Fruit fly (Drosophila melanogaster) whole organism, embryonic: Measurements from ENCODE around the gene Ndae1.

ENCODE experiments used
- Atf3 ChIP-seq: fragments of 200-800 bp; sonication (Bioruptor generic); optimal IDR thresholded peaks from 3 replicates; lab custom pipeline; 2016; ENCODE audit warnings: missing biosample characterization, missing genetic modification characterization
- CG10147 ChIP-seq: fragments of 200-800 bp; sonication (Bioruptor generic); optimal IDR thresholded peaks from 2 replicates; lab custom pipeline; 2019; ENCODE audit warnings: missing biosample characterization, mild to moderate bottlenecking, missing genetic modification characterization, moderate library complexity
- CG10565 ChIP-seq: fragments of 200-800 bp; sonication (Bioruptor generic); optimal IDR thresholded peaks from 3 replicates; lab custom pipeline; 2016; ENCODE audit warnings: missing biosample characterization, mild to moderate bottlenecking, missing genetic modification characterization
- CG11504 ChIP-seq: fragments of 200-800 bp; sonication (Bioruptor generic); optimal IDR thresholded peaks from 3 replicates; lab custom pipeline; 2019; ENCODE audit warnings: missing biosample characterization, mild to moderate bottlenecking, missing genetic modification characterization, moderate library complexity
- CG16779 ChIP-seq: fragments of 200-800 bp; sonication (Bioruptor generic); IDR thresholded peaks from 2 replicates; pipeline ENCODE4 v1.3.6; 2022; ENCODE audit warnings: missing biosample characterization, missing genetic modification characterization
- CG17359 ChIP-seq: fragments of 200-800 bp; sonication (Bioruptor generic); optimal IDR thresholded peaks from 3 replicates; lab custom pipeline; 2018; ENCODE audit warnings: missing biosample characterization, mild to moderate bottlenecking, missing genetic modification characterization, moderate library complexity
- CG1832 ChIP-seq: fragments of 200-800 bp; sonication (Bioruptor generic); optimal IDR thresholded peaks from 2 replicates; lab custom pipeline; 2017; ENCODE audit warnings: missing biosample characterization, mild to moderate bottlenecking, missing genetic modification characterization, inconsistent platforms
- CG18619 ChIP-seq: fragments of 200-800 bp; sonication (Bioruptor generic); optimal IDR thresholded peaks from 3 replicates; lab custom pipeline; 2017; ENCODE audit warnings: missing biosample characterization, mild to moderate bottlenecking, missing genetic modification characterization
- CG2129 ChIP-seq: fragments of 200-800 bp; sonication (Bioruptor generic); IDR thresholded peaks from 2 replicates; pipeline ENCODE4 v1.3.6; 2022; ENCODE audit warnings: missing biosample characterization, missing genetic modification characterization; ENCODE audit not compliant: partially characterized antibody
- CG3065 ChIP-seq: fragments of 200-800 bp; sonication (Bioruptor generic); optimal IDR thresholded peaks from 2 replicates; lab custom pipeline; 2016; ENCODE audit warnings: missing biosample characterization, missing genetic modification characterization
- CG31224 ChIP-seq: fragments of 200-800 bp; sonication (Bioruptor generic); IDR thresholded peaks from 2 replicates; pipeline ENCODE4 v1.3.6; 2022; ENCODE audit warnings: missing biosample characterization, missing genetic modification characterization
- CG31365 ChIP-seq: fragments of 200-800 bp; sonication (Bioruptor generic); optimal IDR thresholded peaks from 2 replicates; lab custom pipeline; 2018; ENCODE audit warnings: missing biosample characterization, mild to moderate bottlenecking, missing genetic modification characterization
- CG32532 ChIP-seq: fragments of 200-800 bp; sonication (Bioruptor generic); IDR thresholded peaks from 2 replicates; pipeline ENCODE4 v1.3.6; 2022; ENCODE audit warnings: missing biosample characterization, missing genetic modification characterization
- CG4730 ChIP-seq: fragments of 200-800 bp; sonication (Bioruptor generic); IDR thresholded peaks from 2 replicates; pipeline ENCODE4 v1.3.6; 2022; ENCODE audit warnings: missing biosample characterization, missing genetic modification characterization
- CG6791 ChIP-seq: fragments of 200-800 bp; sonication (Bioruptor generic); IDR thresholded peaks from 3 replicates; pipeline ENCODE4 v1.3.6; 2022; ENCODE audit warnings: missing biosample characterization, missing genetic modification characterization; ENCODE audit not compliant: partially characterized antibody
- CG7372 ChIP-seq: fragments of 200-800 bp; sonication (Bioruptor generic); IDR thresholded peaks from 2 replicates; pipeline ENCODE4 v1.3.6; 2022; ENCODE audit warnings: missing biosample characterization, missing genetic modification characterization
- CG7987 ChIP-seq: fragments of 200-800 bp; sonication (Bioruptor generic); optimal IDR thresholded peaks from 2 replicates; lab custom pipeline; 2018; ENCODE audit warnings: missing biosample characterization, mild to moderate bottlenecking, missing genetic modification characterization, moderate library complexity
- D19A ChIP-seq: fragments of 200-800 bp; optimal IDR thresholded peaks from 3 replicates; lab custom pipeline; 2019; ENCODE audit warnings: missing biosample characterization, mild to moderate bottlenecking, missing genetic modification characterization, moderate library complexity
- Dref ChIP-seq: fragments of 200-800 bp; sonication (Bioruptor generic); IDR thresholded peaks from 2 replicates; pipeline ENCODE4 v1.3.6; 2022; ENCODE audit warnings: missing biosample characterization, missing genetic modification characterization
- Drgx ChIP-seq: fragments of 200-800 bp; sonication (Bioruptor generic); IDR thresholded peaks from 2 replicates; pipeline ENCODE4 v1.3.6; 2022; ENCODE audit warnings: missing biosample characterization, missing genetic modification characterization
- Eip74EF ChIP-seq, 2 experiments: fragments of 200-800 bp in 1 of 2; fragments of >200 bp in 1 of 2; sonication (Bioruptor generic) in 1 of 2; optimal IDR thresholded peaks; 2 replicates each; lab custom pipeline; 2017 to 2019; ENCODE audit warnings: missing biosample characterization in 2 of 2, missing genetic modification characterization in 2 of 2, mild to moderate bottlenecking in 1 of 2, moderate library complexity in 1 of 2
- Gsc ChIP-seq: fragments of 200-800 bp; sonication (Bioruptor generic); IDR thresholded peaks from 2 replicates; pipeline ENCODE4 v1.3.6; 2022; ENCODE audit warnings: missing biosample characterization, missing genetic modification characterization
- MESR4 ChIP-seq: fragments of 200-800 bp; sonication (Bioruptor generic); optimal IDR thresholded peaks from 2 replicates; lab custom pipeline; 2018; ENCODE audit warnings: missing biosample characterization, mild to moderate bottlenecking, missing genetic modification characterization, moderate library complexity
- Optix ChIP-seq: fragments of 200-800 bp; sonication (Bioruptor generic); IDR thresholded peaks from 3 replicates; pipeline ENCODE4 v1.3.6; 2022; ENCODE audit warnings: missing biosample characterization, missing genetic modification characterization
- PHDP ChIP-seq: fragments of 200-800 bp; sonication (Bioruptor generic); optimal IDR thresholded peaks from 3 replicates; lab custom pipeline; 2018; ENCODE audit warnings: missing biosample characterization, mild to moderate bottlenecking, missing genetic modification characterization, moderate library complexity
- Pdp1 ChIP-seq, 2 experiments: fragments of 200-800 bp; sonication (Bioruptor generic); optimal IDR thresholded peaks; 3 replicates each; lab custom pipeline; 2016; ENCODE audit warnings: missing biosample characterization in 2 of 2, missing genetic modification characterization in 2 of 2, mild to moderate bottlenecking in 1 of 2, moderate library complexity in 1 of 2
- Rx ChIP-seq: fragments of 200-800 bp; sonication (Bioruptor generic); IDR thresholded peaks from 2 replicates; pipeline ENCODE4 v1.3.6; 2022; ENCODE audit warnings: missing biosample characterization, missing genetic modification characterization
- Scr ChIP-seq: fragments of 200-800 bp; sonication (Bioruptor generic); IDR thresholded peaks from 2 replicates; pipeline ENCODE4 v1.3.6; 2022; ENCODE audit warnings: missing biosample characterization, missing genetic modification characterization; ENCODE audit not compliant: partially characterized antibody
- Tbp ChIP-seq: fragments of >200 bp; optimal IDR thresholded peaks from 2 replicates; lab custom pipeline; 2018; ENCODE audit warnings: missing biosample characterization, missing genetic modification characterization
- cg ChIP-seq: fragments of 200-800 bp; sonication (Bioruptor generic); optimal IDR thresholded peaks from 3 replicates; lab custom pipeline; 2019; ENCODE audit warnings: missing biosample characterization, mild to moderate bottlenecking, missing genetic modification characterization, moderate library complexity
- crp ChIP-seq, 2 experiments: fragments of 200-800 bp; sonication (Bioruptor generic); optimal IDR thresholded peaks; 2 replicates in 1 of 2; 3 replicates in 1 of 2; lab custom pipeline; 2017; ENCODE audit warnings: missing biosample characterization in 2 of 2, missing genetic modification characterization in 2 of 2, mild to moderate bottlenecking in 1 of 2, moderate library complexity in 1 of 2
- dan ChIP-seq: fragments of 200-800 bp; sonication (Bioruptor generic); IDR thresholded peaks from 2 replicates; pipeline ENCODE4 v1.3.6; 2022; ENCODE audit warnings: missing biosample characterization, missing genetic modification characterization
- disco-r ChIP-seq: fragments of 200-800 bp; sonication (Bioruptor generic); optimal IDR thresholded peaks from 2 replicates; lab custom pipeline; 2016; ENCODE audit warnings: missing biosample characterization, missing genetic modification characterization
- emc ChIP-seq: fragments of 200-800 bp; sonication (Bioruptor generic); optimal IDR thresholded peaks from 2 replicates; lab custom pipeline; 2016; ENCODE audit warnings: missing biosample characterization, missing genetic modification characterization
- gfzf ChIP-seq: fragments of 200-800 bp; sonication (Bioruptor generic); optimal IDR thresholded peaks from 2 replicates; lab custom pipeline; 2016; ENCODE audit warnings: missing biosample characterization, mild to moderate bottlenecking, missing genetic modification characterization, moderate library complexity
- grau ChIP-seq: fragments of 200-800 bp; optimal IDR thresholded peaks from 3 replicates; lab custom pipeline; 2019; ENCODE audit warnings: missing biosample characterization, mild to moderate bottlenecking, missing genetic modification characterization, moderate library complexity
- hb ChIP-seq: fragments of 200-800 bp; sonication (Bioruptor generic); IDR thresholded peaks from 3 replicates; pipeline ENCODE4 v1.3.6; 2022; ENCODE audit warnings: missing biosample characterization, missing genetic modification characterization; ENCODE audit not compliant: partially characterized antibody
- ind ChIP-seq: fragments of 200-800 bp; sonication (Bioruptor generic); optimal IDR thresholded peaks from 3 replicates; lab custom pipeline; 2016; ENCODE audit warnings: missing biosample characterization, missing genetic modification characterization
- inv ChIP-seq: fragments of 200-800 bp; sonication (Bioruptor generic); IDR thresholded peaks from 2 replicates; pipeline ENCODE4 v1.3.6; 2022; ENCODE audit warnings: missing biosample characterization, missing genetic modification characterization; ENCODE audit not compliant: partially characterized antibody
- jumu ChIP-seq: fragments of 200-800 bp; sonication (Bioruptor generic); optimal IDR thresholded peaks from 3 replicates; lab custom pipeline; 2016; ENCODE audit warnings: missing biosample characterization, missing genetic modification characterization
- ken ChIP-seq: fragments of 200-800 bp; sonication (Bioruptor generic); IDR thresholded peaks from 3 replicates; pipeline ENCODE4 v1.3.6; 2022; ENCODE audit warnings: missing biosample characterization, missing genetic modification characterization
- lbe ChIP-seq: fragments of 200-800 bp; sonication (Bioruptor generic); optimal IDR thresholded peaks from 2 replicates; lab custom pipeline; 2016; ENCODE audit warnings: missing biosample characterization, mild to moderate bottlenecking, missing genetic modification characterization
- nom ChIP-seq: fragments of 200-800 bp; sonication (Bioruptor generic); optimal IDR thresholded peaks from 2 replicates; lab custom pipeline; 2017; ENCODE audit warnings: missing biosample characterization, missing genetic modification characterization, mild to moderate bottlenecking, moderate library complexity, missing genetic modification reagents
- otp ChIP-seq: fragments of 200-800 bp; sonication (Bioruptor generic); IDR thresholded peaks from 3 replicates; pipeline ENCODE4, ENCODE4 v1.3.6; 2022; ENCODE audit warnings: missing biosample characterization, missing genetic modification characterization
- peb ChIP-seq: fragments of 200-800 bp; sonication (Bioruptor generic); IDR thresholded peaks from 2 replicates; pipeline ENCODE4 v1.3.6; 2022; ENCODE audit warnings: missing biosample characterization, missing genetic modification characterization
- pita ChIP-seq: fragments of 200-800 bp; sonication (Bioruptor generic); optimal IDR thresholded peaks from 2 replicates; lab custom pipeline; 2017; ENCODE audit warnings: missing biosample characterization, mild to moderate bottlenecking, missing genetic modification characterization
- sens-2 ChIP-seq: fragments of 200-800 bp; sonication (Bioruptor generic); IDR thresholded peaks from 2 replicates; pipeline ENCODE4 v1.3.6; 2022; ENCODE audit warnings: missing biosample characterization, missing genetic modification characterization
- slp2 ChIP-seq: fragments of 200-800 bp; sonication (Bioruptor generic); optimal IDR thresholded peaks from 2 replicates; lab custom pipeline; 2016; ENCODE audit warnings: missing biosample characterization, missing genetic modification characterization
- sug ChIP-seq: fragments of 200-800 bp; optimal IDR thresholded peaks from 2 replicates; lab custom pipeline; 2019; ENCODE audit warnings: missing biosample characterization, mild to moderate bottlenecking, missing genetic modification characterization, moderate library complexity
- unc-4 ChIP-seq: fragments of 200-800 bp; sonication (Bioruptor generic); IDR thresholded peaks from 2 replicates; pipeline ENCODE4 v1.3.6; 2022; ENCODE audit warnings: missing biosample characterization, missing genetic modification characterization; ENCODE audit not compliant: partially characterized antibody
- z ChIP-seq: fragments of 200-800 bp; sonication (Bioruptor generic); IDR thresholded peaks from 3 replicates; pipeline ENCODE4 v1.3.6; 2022; ENCODE audit warnings: missing biosample characterization, missing genetic modification characterization

The Ndae1 gene

DNA sequence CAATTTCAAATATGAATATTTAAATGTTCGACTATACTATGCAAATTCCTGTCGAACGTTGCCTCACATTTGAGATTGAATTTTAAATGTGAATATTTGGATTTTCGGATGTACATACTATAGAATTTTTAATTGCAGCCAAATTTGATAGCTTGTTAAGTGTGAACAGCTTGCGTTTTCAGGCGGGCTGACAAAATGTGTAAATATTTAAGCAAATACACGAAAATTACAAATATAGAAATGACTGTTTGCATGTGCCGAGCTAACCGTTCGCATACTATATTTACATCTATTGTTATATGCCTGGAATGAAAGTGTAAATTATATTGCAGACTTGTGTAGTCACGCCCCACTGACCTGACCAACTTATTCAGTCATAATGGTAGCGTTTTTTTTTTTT is 33.5 kb downstream of the Ndae1 start (continued):
- TF ChIP-seq sug (tag; lab: Kevin White, UChicago), result no peak
- no peak for TF ChIP-seq CG31365 (tag; lab: Kevin White, UChicago)
- TF ChIP-seq CG2129, result no peak
- TF ChIP-seq z (GFP tag; lab: Robert Waterston, UW), result no peak
- no peak for TF ChIP-seq MESR4 (GFP tag; lab: Kevin White, UChicago)
- peak; percentile 24 for TF ChIP-seq PHDP (tag; lab: Kevin White, UChicago)
- TF ChIP-seq CG7987, result peak; percentile 21
- no peak for TF ChIP-seq Rx (GFP tag; lab: Robert Waterston, UW)
- TF ChIP-seq emc, result no peak
- no peak for TF ChIP-seq CG32532
- no peak for TF ChIP-seq Dref (GFP tag; lab: Robert Waterston, UW)
- TF ChIP-seq CG16779, result no peak
- no peak for TF ChIP-seq disco-r (GFP tag; lab: Kevin White, UChicago)
- peak; percentile 4 for TF ChIP-seq CG17359 (tag; lab: Kevin White, UChicago)
- no peak for TF ChIP-seq lbe
- no peak for TF ChIP-seq Scr
- no peak for TF ChIP-seq CG10147 (GFP tag; lab: Kevin White, UChicago)
- no peak for TF ChIP-seq cg (GFP tag; lab: Kevin White, UChicago)
- no peak for TF ChIP-seq Optix (GFP tag; lab: Robert Waterston, UW)
- no peak for TF ChIP-seq unc-4 (GFP tag; lab: Robert Waterston, UW)
- no peak for TF ChIP-seq Pdp1 (GFP tag; optimal IDR thresholded peaks at IDR 0.05; lab: Kevin White, UChicago)
- TF ChIP-seq crp (GFP tag; optimal IDR thresholded peaks at IDR 0.05; lab: Kevin White, UChicago), result no peak
- no peak for TF ChIP-seq Tbp (GFP tag; lab: Kevin White, UChicago)
- no peak for TF ChIP-seq sens-2 (GFP tag; lab: Robert Waterston, UW)
- TF ChIP-seq CG31224 (GFP tag; lab: Robert Waterston, UW), result no peak
- no peak for TF ChIP-seq Atf3 (GFP tag; lab: Kevin White, UChicago)
- no peak for TF ChIP-seq peb (GFP tag; lab: Robert Waterston, UW)
- no peak for TF ChIP-seq ind
- no peak for TF ChIP-seq otp (GFP tag; lab: Robert Waterston, UW)
- no peak for TF ChIP-seq hb (GFP tag; lab: Robert Waterston, UW)
- TF ChIP-seq pita (GFP tag; lab: Kevin White, UChicago), result no peak
- TF ChIP-seq CG10565 (GFP tag; lab: Kevin White, UChicago), result no peak
- TF ChIP-seq CG3065 (GFP tag; lab: Kevin White, UChicago), result no peak
- TF ChIP-seq inv (GFP tag; lab: Robert Waterston, UW), result no peak
- no peak for TF ChIP-seq gfzf (GFP tag; lab: Kevin White, UChicago)
- no peak for TF ChIP-seq nom (GFP tag; lab: Kevin White, UChicago)
- no peak for TF ChIP-seq CG11504 (tag; lab: Kevin White, UChicago)
- no peak for TF ChIP-seq jumu (GFP tag; lab: Kevin White, UChicago)
- TF ChIP-seq CG1832 (GFP tag; lab: Kevin White, UChicago), result no peak
- no peak for TF ChIP-seq slp2
- no peak for TF ChIP-seq D19A
- no peak for TF ChIP-seq CG7372
- TF ChIP-seq CG18619 (GFP tag; lab: Kevin White, UChicago), result peak; percentile 22
- TF ChIP-seq ken (GFP tag; lab: Robert Waterston, UW), result no peak
- no peak for TF ChIP-seq Gsc (GFP tag; lab: Robert Waterston, UW)
- no peak for TF ChIP-seq grau
- no peak for TF ChIP-seq CG6791 (GFP tag; lab: Robert Waterston, UW)
- TF ChIP-seq Eip74EF (GFP tag; optimal IDR thresholded peaks at IDR 0.05; lab: Kevin White, UChicago), result no peak
- TF ChIP-seq Drgx (GFP tag; lab: Robert Waterston, UW), result no peak
- no peak for TF ChIP-seq dan (GFP tag; lab: Robert Waterston, UW)
- no peak for TF ChIP-seq CG4730
